Worm (Caenorhabditis elegans) whole organism, L1 larva: ENCODE results near the gene srx-118.
A peak's percentile ranks its signal among the peaks of the same experiment; 100 is the strongest.

Source experiments
- nhr-71 ChIP-seq: sonication (generic microtip); optimal IDR thresholded peaks from 2 replicates; lab custom pipeline; 2016; ENCODE audit warnings: mild to moderate bottlenecking, missing genetic modification characterization, moderate library complexity, missing compliant biosample characterization
- nhr-76 ChIP-seq: sonication (generic microtip); optimal IDR thresholded peaks from 2 replicates; lab custom pipeline; 2017; ENCODE audit warnings: missing biosample characterization, missing genetic modification characterization
- nhr-77 ChIP-seq: fragments of 150-350 bp; optimal IDR thresholded peaks from 2 replicates; lab custom pipeline; 2014; ENCODE audit warnings: missing biosample characterization, missing genetic modification characterization
- pax-3 ChIP-seq: fragments of 200-800 bp; sonication (Bioruptor generic); optimal IDR thresholded peaks from 2 replicates; lab custom pipeline; 2018; ENCODE audit warnings: mild to moderate bottlenecking, missing genetic modification characterization, moderate library complexity, missing compliant biosample characterization
- zag-1 ChIP-seq: fragments of 150-350 bp; optimal IDR thresholded peaks from 2 replicates; lab custom pipeline; 2014; ENCODE audit warnings: missing biosample characterization, missing genetic modification characterization

DNA sequence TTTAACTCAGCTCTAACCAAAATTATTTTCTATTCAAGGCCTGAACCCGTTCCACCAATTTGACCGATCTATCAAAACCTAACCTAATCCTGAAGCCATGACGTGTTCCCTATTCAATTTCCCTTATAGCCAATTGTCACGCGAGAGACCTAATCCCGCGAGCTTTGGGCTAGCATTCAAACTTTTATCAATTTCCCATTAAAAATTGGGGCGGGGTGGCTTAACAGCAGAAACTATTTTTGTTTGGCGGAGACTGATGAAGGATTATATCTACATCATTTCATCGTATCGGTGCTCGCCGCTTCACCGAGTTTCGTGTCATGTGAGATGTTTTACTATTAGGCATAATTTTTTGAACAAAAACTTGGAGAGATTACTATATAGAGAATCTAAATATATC, 36.8 kb upstream of the srx-118 start:
- TF ChIP-seq nhr-77 (tag; lab: Kevin White, UChicago) (no peak), nhr-76 (no peak), pax-3 (peak; percentile 60), nhr-71 (tag; lab: Kevin White, UChicago) (no peak), zag-1 (tag; lab: Kevin White, UChicago) (no peak)
